Fruit fly (Drosophila melanogaster) whole organism, embryonic: Measurements from ENCODE around the gene CG42674.

Source experiments
- ATbp ChIP-seq: fragments of 200-800 bp; sonication (Bioruptor generic); optimal IDR thresholded peaks from 2 replicates; lab custom pipeline; 2017; ENCODE audit warnings: missing biosample characterization, mild to moderate bottlenecking, missing genetic modification characterization, missing genetic modification reagents
- Atf3 ChIP-seq: fragments of 200-800 bp; sonication (Bioruptor generic); optimal IDR thresholded peaks from 3 replicates; lab custom pipeline; 2016; ENCODE audit warnings: missing biosample characterization, missing genetic modification characterization
- CG10565 ChIP-seq: fragments of 200-800 bp; sonication (Bioruptor generic); optimal IDR thresholded peaks from 3 replicates; lab custom pipeline; 2016; ENCODE audit warnings: missing biosample characterization, mild to moderate bottlenecking, missing genetic modification characterization
- CG11560 ChIP-seq: fragments of 200-800 bp; sonication (Bioruptor generic); IDR thresholded peaks from 3 replicates; pipeline ENCODE4 v1.3.6; 2022; ENCODE audit warnings: missing biosample characterization, missing genetic modification characterization
- CG14050 ChIP-seq: fragments of 200-800 bp; sonication (Bioruptor generic); IDR thresholded peaks from 3 replicates; pipeline ENCODE4 v1.3.6; 2022; ENCODE audit warnings: missing biosample characterization, missing genetic modification characterization
- CG1602 ChIP-seq: fragments of 200-800 bp; sonication (Bioruptor generic); optimal IDR thresholded peaks from 3 replicates; lab custom pipeline; 2016; ENCODE audit warnings: missing biosample characterization, missing genetic modification characterization
- CG18476 ChIP-seq: fragments of 200-800 bp; sonication (Bioruptor generic); optimal IDR thresholded peaks from 2 replicates; lab custom pipeline; 2016; ENCODE audit warnings: missing biosample characterization, mild to moderate bottlenecking, missing genetic modification characterization
- CG30431 ChIP-seq: fragments of 200-800 bp; sonication (Bioruptor generic); optimal IDR thresholded peaks from 2 replicates; lab custom pipeline; 2017; ENCODE audit warnings: missing biosample characterization, missing genetic modification characterization
- CG31365 ChIP-seq: fragments of 200-800 bp; sonication (Bioruptor generic); optimal IDR thresholded peaks from 2 replicates; lab custom pipeline; 2018; ENCODE audit warnings: missing biosample characterization, mild to moderate bottlenecking, missing genetic modification characterization
- CG3847 ChIP-seq: fragments of 200-800 bp; sonication (Bioruptor generic); IDR thresholded peaks from 2 replicates; pipeline ENCODE4 v1.3.6; 2022; ENCODE audit warnings: missing biosample characterization, missing genetic modification characterization
- CG4424 ChIP-seq: fragments of 200-800 bp; sonication (Bioruptor generic); optimal IDR thresholded peaks from 3 replicates; lab custom pipeline; 2016; ENCODE audit warnings: missing biosample characterization, missing genetic modification characterization
- CG6272 ChIP-seq: fragments of 200-800 bp; sonication (Bioruptor generic); IDR thresholded peaks from 2 replicates; pipeline ENCODE4 v1.3.6; 2022; ENCODE audit warnings: missing biosample characterization, missing genetic modification characterization
- CG6765 ChIP-seq: fragments of 200-800 bp; sonication (Bioruptor generic); optimal IDR thresholded peaks from 3 replicates; lab custom pipeline; 2017; ENCODE audit warnings: missing biosample characterization, mild to moderate bottlenecking, missing genetic modification characterization
- CG7372 ChIP-seq: fragments of 200-800 bp; sonication (Bioruptor generic); IDR thresholded peaks from 2 replicates; pipeline ENCODE4 v1.3.6; 2022; ENCODE audit warnings: missing biosample characterization, missing genetic modification characterization
- CG7745 ChIP-seq: fragments of 200-800 bp; sonication (Bioruptor generic); optimal IDR thresholded peaks from 2 replicates; lab custom pipeline; 2018; ENCODE audit warnings: missing biosample characterization, mild to moderate bottlenecking, missing genetic modification characterization, moderate library complexity
- CG7987 ChIP-seq: fragments of 200-800 bp; sonication (Bioruptor generic); optimal IDR thresholded peaks from 2 replicates; lab custom pipeline; 2018; ENCODE audit warnings: missing biosample characterization, mild to moderate bottlenecking, missing genetic modification characterization, moderate library complexity
- CG9727 ChIP-seq: fragments of 200-800 bp; sonication (Bioruptor generic); optimal IDR thresholded peaks from 3 replicates; lab custom pipeline; 2017; ENCODE audit warnings: missing biosample characterization, mild to moderate bottlenecking, missing genetic modification characterization
- D19A ChIP-seq: fragments of 200-800 bp; optimal IDR thresholded peaks from 3 replicates; lab custom pipeline; 2019; ENCODE audit warnings: missing biosample characterization, mild to moderate bottlenecking, missing genetic modification characterization, moderate library complexity
- D19B ChIP-seq: fragments of 200-800 bp; sonication (Bioruptor generic); optimal IDR thresholded peaks from 2 replicates; lab custom pipeline; 2017; ENCODE audit warnings: missing biosample characterization, mild to moderate bottlenecking, missing genetic modification characterization
- Dip3 ChIP-seq: fragments of 200-800 bp; sonication (Bioruptor generic); optimal IDR thresholded peaks from 3 replicates; lab custom pipeline; 2016; ENCODE audit warnings: missing biosample characterization, missing genetic modification characterization
- Elba2 ChIP-seq: fragments of 200-800 bp; sonication (Bioruptor generic); optimal IDR thresholded peaks from 3 replicates; lab custom pipeline; 2016; ENCODE audit warnings: missing biosample characterization, missing genetic modification characterization
- Fer3 ChIP-seq: fragments of 200-800 bp; sonication (Bioruptor generic); optimal IDR thresholded peaks from 2 replicates; lab custom pipeline; 2018; ENCODE audit warnings: missing biosample characterization, mild to moderate bottlenecking, missing genetic modification characterization, moderate library complexity
- NC2α ChIP-seq: fragments of 200-800 bp; sonication (Bioruptor generic); optimal IDR thresholded peaks from 2 replicates; lab custom pipeline; 2016; ENCODE audit warnings: missing biosample characterization, missing genetic modification characterization
- Ptx1 ChIP-seq: fragments of 200-800 bp; sonication (Bioruptor generic); IDR thresholded peaks from 2 replicates; pipeline ENCODE4 v1.3.6; 2022; ENCODE audit warnings: missing biosample characterization, missing genetic modification characterization
- Sox100B ChIP-seq: fragments of 200-800 bp; sonication (Bioruptor generic); optimal IDR thresholded peaks from 3 replicates; lab custom pipeline; 2018; ENCODE audit warnings: missing biosample characterization, mild to moderate bottlenecking, missing genetic modification characterization
- ase ChIP-seq: fragments of 200-800 bp; sonication (Bioruptor generic); IDR thresholded peaks from 3 replicates; pipeline ENCODE4 v1.3.6; 2022; ENCODE audit warnings: missing biosample characterization, missing genetic modification characterization
- caup ChIP-seq: fragments of 200-800 bp; sonication (Bioruptor generic); optimal IDR thresholded peaks from 3 replicates; lab custom pipeline; 2017; ENCODE audit warnings: missing biosample characterization, mild to moderate bottlenecking, missing genetic modification characterization, moderate library complexity; ENCODE audit not compliant: severe bottlenecking
- chm ChIP-seq: fragments of 200-800 bp; sonication (Bioruptor generic); IDR thresholded peaks from 2 replicates; pipeline ENCODE4 v1.3.6; 2022; ENCODE audit warnings: missing biosample characterization, missing genetic modification characterization
- croc ChIP-seq: fragments of 200-800 bp; sonication (Bioruptor generic); conservative IDR thresholded peaks from 3 replicates; pipeline ENCODE4 v1.3.6; 2022; ENCODE audit warnings: missing biosample characterization, missing genetic modification characterization
- crol ChIP-seq: fragments of 200-800 bp; sonication (Bioruptor generic); IDR thresholded peaks from 2 replicates; pipeline ENCODE4 v1.3.6; 2022; ENCODE audit warnings: missing biosample characterization, missing genetic modification characterization
- da ChIP-seq: fragments of 200-800 bp; sonication (Bioruptor generic); optimal IDR thresholded peaks from 2 replicates; lab custom pipeline; 2016; ENCODE audit warnings: missing biosample characterization, missing genetic modification characterization
- dmrt99B ChIP-seq: fragments of 200-800 bp; sonication (Bioruptor generic); optimal IDR thresholded peaks from 2 replicates; lab custom pipeline; 2018; ENCODE audit warnings: missing biosample characterization, mild to moderate bottlenecking, missing genetic modification characterization, moderate library complexity
- ewg ChIP-seq: fragments of 200-800 bp; sonication (Bioruptor generic); optimal IDR thresholded peaks from 3 replicates; lab custom pipeline; 2017; ENCODE audit warnings: mild to moderate bottlenecking, missing biosample characterization, missing genetic modification reagents, missing genetic modification characterization
- fd64A ChIP-seq: fragments of 200-800 bp; sonication (Bioruptor generic); optimal IDR thresholded peaks from 3 replicates; lab custom pipeline; 2018; ENCODE audit warnings: missing biosample characterization, mild to moderate bottlenecking, missing genetic modification characterization
- gem ChIP-seq: fragments of 200-800 bp; sonication (Bioruptor generic); optimal IDR thresholded peaks from 2 replicates; lab custom pipeline; 2019; ENCODE audit warnings: missing biosample characterization, mild to moderate bottlenecking, missing genetic modification characterization, moderate library complexity
- hkb ChIP-seq, 2 experiments: fragments of 200-800 bp in 1 of 2; fragments of >200 bp in 1 of 2; sonication (Bioruptor generic) in 1 of 2; IDR thresholded peaks in 1 of 2; optimal IDR thresholded peaks in 1 of 2; 2 replicates each; pipeline versions ENCODE4 v1.3.6 to Lab custom; 2017 to 2022; ENCODE audit warnings: missing biosample characterization in 1 of 2, missing genetic modification characterization in 1 of 2
- inv ChIP-seq: fragments of 200-800 bp; sonication (Bioruptor generic); IDR thresholded peaks from 2 replicates; pipeline ENCODE4 v1.3.6; 2022; ENCODE audit warnings: missing biosample characterization, missing genetic modification characterization; ENCODE audit not compliant: partially characterized antibody
- ken ChIP-seq: fragments of 200-800 bp; sonication (Bioruptor generic); IDR thresholded peaks from 3 replicates; pipeline ENCODE4 v1.3.6; 2022; ENCODE audit warnings: missing biosample characterization, missing genetic modification characterization
- kni ChIP-seq: fragments of 200-800 bp; sonication (Bioruptor generic); optimal IDR thresholded peaks from 3 replicates; lab custom pipeline; 2017; ENCODE audit warnings: mild to moderate bottlenecking, missing biosample characterization, missing genetic modification reagents, missing genetic modification characterization
- pnt ChIP-seq: fragments of 200-800 bp; sonication (Bioruptor generic); optimal IDR thresholded peaks from 3 replicates; lab custom pipeline; 2016; ENCODE audit warnings: missing biosample characterization, missing genetic modification characterization
- prd ChIP-seq, 3 experiments: fragments of >200 bp in 2 of 3; fragments of 200-800 bp in 1 of 3; sonication (Bioruptor generic) in 1 of 3; optimal IDR thresholded peaks in 2 of 3; IDR thresholded peaks in 1 of 3; 2 replicates in 2 of 3; 3 replicates in 1 of 3; pipeline versions ENCODE4 v1.3.6 to Lab custom; 2017 to 2022; ENCODE audit warnings: missing biosample characterization in 1 of 3, missing genetic modification characterization in 1 of 3
- ro ChIP-seq: fragments of 200-800 bp; sonication (Bioruptor generic); IDR thresholded peaks from 2 replicates; pipeline ENCODE4 v1.3.6; 2022; ENCODE audit warnings: missing biosample characterization, missing genetic modification characterization
- row ChIP-seq: fragments of 200-800 bp; sonication (Bioruptor generic); IDR thresholded peaks from 3 replicates; pipeline ENCODE4 v1.3.6; 2022; ENCODE audit warnings: missing biosample characterization, missing genetic modification characterization
- slou ChIP-seq: fragments of 200-800 bp; sonication (Bioruptor generic); optimal IDR thresholded peaks from 3 replicates; lab custom pipeline; 2016; ENCODE audit warnings: missing biosample characterization, missing genetic modification characterization
- tin ChIP-seq: fragments of 200-800 bp; sonication (Bioruptor generic); optimal IDR thresholded peaks from 3 replicates; lab custom pipeline; 2016; ENCODE audit warnings: missing biosample characterization, missing genetic modification characterization
- ttk ChIP-seq: fragments of 200-800 bp; sonication (Bioruptor generic); IDR thresholded peaks from 2 replicates; pipeline ENCODE4 v2.1.2; 2022; ENCODE audit warnings: missing biosample characterization, missing genetic modification characterization
- twi ChIP-seq: fragments of 200-800 bp; optimal IDR thresholded peaks from 2 replicates; lab custom pipeline; 2019; ENCODE audit warnings: missing biosample characterization, mild to moderate bottlenecking, missing genetic modification characterization, moderate library complexity

CG42674 gene

dm6 chr3L:20241987-20242982, 44.2 kb upstream of the CG42674 start (continued):
- TF ChIP-seq Sox100B (GFP tag; lab: Kevin White, UChicago) = peak; percentile 66
- no peak for TF ChIP-seq CG10565 (GFP tag; lab: Kevin White, UChicago)
- TF ChIP-seq fd64A = no peak
- peak; percentile 61 for TF ChIP-seq caup (GFP tag; lab: Kevin White, UChicago)
- peak; percentile 87 for TF ChIP-seq row (GFP tag; lab: Robert Waterston, UW)
- peak; percentile 66 for TF ChIP-seq CG3847 (GFP tag; lab: Robert Waterston, UW)
- peak; percentile 32 for TF ChIP-seq CG14050 (GFP tag; lab: Robert Waterston, UW)
- no peak for TF ChIP-seq CG30431 (GFP tag; lab: Kevin White, UChicago)
- no peak for TF ChIP-seq ro (GFP tag; lab: Robert Waterston, UW)
- peak; percentile 32; the same call in 1 of the 2 replicates for TF ChIP-seq ttk (GFP tag; lab: Robert Waterston, UW)
- TF ChIP-seq CG1602 (GFP tag; lab: Kevin White, UChicago) = peak; percentile 39
- no peak for TF ChIP-seq croc (GFP tag; lab: Robert Waterston, UW)
- TF ChIP-seq CG31365 (tag; lab: Kevin White, UChicago) = no peak
- no peak for TF ChIP-seq kni
- TF ChIP-seq pnt (GFP tag; lab: Kevin White, UChicago) = no peak
- peak; percentile 50 for TF ChIP-seq Ptx1 (GFP tag; lab: Robert Waterston, UW)
- TF ChIP-seq CG4424 (GFP tag; lab: Kevin White, UChicago) = peak; percentile 62
- no peak for TF ChIP-seq da
- no peak for TF ChIP-seq Atf3 (GFP tag; lab: Kevin White, UChicago)
- TF ChIP-seq hkb (optimal IDR thresholded peaks at IDR 0.05; lab: Kevin White, UChicago) = no peak
- TF ChIP-seq hkb (GFP tag; IDR thresholded peaks at IDR 0.05; lab: Robert Waterston, UW) = peak; percentile 62
- peak; percentile 25 for TF ChIP-seq ewg (GFP tag; lab: Kevin White, UChicago)
- TF ChIP-seq CG6272 (GFP tag; lab: Robert Waterston, UW) = peak; percentile 42
- peak; percentile 59; the same call in 2 of the 3 replicates for TF ChIP-seq ken (GFP tag; lab: Robert Waterston, UW)
- TF ChIP-seq chm (GFP tag; lab: Robert Waterston, UW) = no peak
- TF ChIP-seq CG18476 = peak; percentile 18
- no peak for TF ChIP-seq Dip3 (GFP tag; lab: Kevin White, UChicago)
- peak; percentile 63 for TF ChIP-seq inv (GFP tag; lab: Robert Waterston, UW)
- no peak for TF ChIP-seq ATbp (GFP tag; lab: Kevin White, UChicago)
- TF ChIP-seq CG7745 (tag; lab: Kevin White, UChicago) = no peak
- TF ChIP-seq Fer3 (tag; lab: Kevin White, UChicago) = peak; percentile 29
- no peak for TF ChIP-seq NC2α (GFP tag; lab: Kevin White, UChicago)
- TF ChIP-seq D19B (GFP tag; lab: Kevin White, UChicago) = peak; percentile 44
- TF ChIP-seq tin = peak; percentile 41
- no peak for TF ChIP-seq crol
- no peak for TF ChIP-seq prd (optimal IDR thresholded peaks at IDR 0.05; lab: Kevin White, UChicago)
- peak; percentile 77 for TF ChIP-seq prd (GFP tag; IDR thresholded peaks at IDR 0.05; lab: Robert Waterston, UW)
- no peak for TF ChIP-seq Elba2
- TF ChIP-seq CG6765 = peak; percentile 9
- TF ChIP-seq CG9727 (GFP tag; lab: Kevin White, UChicago) = peak; percentile 65
- no peak for TF ChIP-seq CG7987
- peak; percentile 2 for TF ChIP-seq slou (GFP tag; lab: Kevin White, UChicago)
- peak; percentile 42 for TF ChIP-seq D19A (tag; lab: Kevin White, UChicago)
- TF ChIP-seq CG7372 (GFP tag; lab: Robert Waterston, UW) = 0 out of 2 replicates have a peak, but pooled peaks have one; percentile 23
- TF ChIP-seq twi (tag; lab: Kevin White, UChicago) = peak; percentile 27
- peak; percentile 62; the same call in 2 of the 3 replicates for TF ChIP-seq ase (GFP tag; lab: Robert Waterston, UW)
- TF ChIP-seq dmrt99B (tag; lab: Kevin White, UChicago) = peak; percentile 64
- peak; percentile 77 for TF ChIP-seq gem (tag; lab: Kevin White, UChicago)
- no peak; the same call in 2 of the 3 replicates for TF ChIP-seq CG11560 (tag; lab: Robert Waterston, UW)
